Worm (Caenorhabditis elegans) whole organism, L4 larva: ENCODE data around the gene Y56A3A.2.

Experiments
- fkh-10 ChIP-seq: fragments of 150-350 bp; optimal IDR thresholded peaks from 2 replicates; lab custom pipeline; 2014; ENCODE audit warnings: missing biosample characterization, missing genetic modification reagents, missing genetic modification characterization
- jun-1 ChIP-seq: fragments of 150-350 bp; optimal IDR thresholded peaks from 2 replicates; lab custom pipeline; 2014; ENCODE audit warnings: missing biosample characterization, missing genetic modification reagents, missing genetic modification characterization
- nhr-102 ChIP-seq: sonication (generic microtip); optimal IDR thresholded peaks from 2 replicates; lab custom pipeline; 2016; ENCODE audit warnings: mild to moderate bottlenecking, missing genetic modification characterization, moderate library complexity, missing compliant biosample characterization
- spr-3 ChIP-seq: fragments of 200-800 bp; sonication (Bioruptor generic); optimal IDR thresholded peaks from 2 replicates; lab custom pipeline; 2018; ENCODE audit warnings: mild to moderate bottlenecking, missing genetic modification characterization, missing compliant biosample characterization
- zag-1 ChIP-seq: fragments of 150-350 bp; optimal IDR thresholded peaks from 2 replicates; lab custom pipeline; 2014; ENCODE audit warnings: missing biosample characterization, missing genetic modification characterization

ce11 chrIII:11902782-11903181 is 40.7 kb upstream of the Y56A3A.2 start:
- no peak for TF ChIP-seq spr-3
- TF ChIP-seq jun-1 (tag; lab: Kevin White, UChicago), result no peak
- TF ChIP-seq zag-1 (tag; lab: Kevin White, UChicago), result no peak
- TF ChIP-seq nhr-102 (tag; lab: Kevin White, UChicago), result no peak
- TF ChIP-seq fkh-10 (GFP tag; lab: Kevin White, UChicago), result no peak
